Fruit fly (Drosophila melanogaster) whole organism, adult: ENCODE results near the gene Dhfr.

Source experiments
- CG11617 ChIP-seq: fragments of 200-800 bp; sonication (Bioruptor generic); optimal IDR thresholded peaks from 2 replicates; lab custom pipeline; 2017; ENCODE audit warnings: mild to moderate bottlenecking, missing biosample characterization, missing genetic modification reagents, missing genetic modification characterization
- CG12768 ChIP-seq: fragments of 200-800 bp; sonication (Bioruptor generic); optimal IDR thresholded peaks from 2 replicates; lab custom pipeline; 2017; ENCODE audit warnings: missing biosample characterization, missing genetic modification characterization, mild to moderate bottlenecking, moderate library complexity, missing genetic modification reagents
- CG14711 ChIP-seq: fragments of 200-800 bp; sonication (Bioruptor generic); optimal IDR thresholded peaks from 2 replicates; lab custom pipeline; 2018; ENCODE audit warnings: missing biosample characterization, mild to moderate bottlenecking, missing genetic modification characterization, moderate library complexity
- CG7101 ChIP-seq: fragments of 200-800 bp; sonication (Bioruptor generic); optimal IDR thresholded peaks from 2 replicates; lab custom pipeline; 2018; ENCODE audit warnings: missing biosample characterization, mild to moderate bottlenecking, missing genetic modification characterization, moderate library complexity
- Clk ChIP-seq: fragments of 200-800 bp; sonication (Bioruptor generic); optimal IDR thresholded peaks from 2 replicates; lab custom pipeline; 2017; ENCODE audit warnings: missing biosample characterization, missing genetic modification characterization
- Crg-1 ChIP-seq: fragments of 200-800 bp; sonication (Bioruptor generic); optimal IDR thresholded peaks from 2 replicates; lab custom pipeline; 2016; ENCODE audit warnings: missing biosample characterization, missing genetic modification characterization
- Hr96 ChIP-seq: fragments of 200-800 bp; sonication (Bioruptor generic); optimal IDR thresholded peaks from 2 replicates; lab custom pipeline; 2016; ENCODE audit warnings: missing biosample characterization, missing genetic modification characterization
- Mnt ChIP-seq: fragments of 200-800 bp; sonication (Bioruptor generic); optimal IDR thresholded peaks from 2 replicates; lab custom pipeline; 2016; ENCODE audit warnings: missing biosample characterization, mild to moderate bottlenecking, missing genetic modification characterization
- bab1 ChIP-seq: fragments of 200-800 bp; sonication (Bioruptor generic); optimal IDR thresholded peaks from 3 replicates; lab custom pipeline; 2019; ENCODE audit warnings: missing biosample characterization, mild to moderate bottlenecking, missing genetic modification characterization, moderate library complexity
- kay ChIP-seq: fragments of 200-800 bp; sonication (Bioruptor generic); peaks from one replicate; lab custom pipeline; 2016; ENCODE audit warnings: missing biosample characterization, missing genetic modification characterization, borderline replicate concordance
- tj ChIP-seq: fragments of 200-800 bp; sonication (Bioruptor generic); optimal IDR thresholded peaks from 3 replicates; lab custom pipeline; 2017; ENCODE audit warnings: missing biosample characterization, mild to moderate bottlenecking, missing genetic modification characterization, moderate library complexity

DNA sequence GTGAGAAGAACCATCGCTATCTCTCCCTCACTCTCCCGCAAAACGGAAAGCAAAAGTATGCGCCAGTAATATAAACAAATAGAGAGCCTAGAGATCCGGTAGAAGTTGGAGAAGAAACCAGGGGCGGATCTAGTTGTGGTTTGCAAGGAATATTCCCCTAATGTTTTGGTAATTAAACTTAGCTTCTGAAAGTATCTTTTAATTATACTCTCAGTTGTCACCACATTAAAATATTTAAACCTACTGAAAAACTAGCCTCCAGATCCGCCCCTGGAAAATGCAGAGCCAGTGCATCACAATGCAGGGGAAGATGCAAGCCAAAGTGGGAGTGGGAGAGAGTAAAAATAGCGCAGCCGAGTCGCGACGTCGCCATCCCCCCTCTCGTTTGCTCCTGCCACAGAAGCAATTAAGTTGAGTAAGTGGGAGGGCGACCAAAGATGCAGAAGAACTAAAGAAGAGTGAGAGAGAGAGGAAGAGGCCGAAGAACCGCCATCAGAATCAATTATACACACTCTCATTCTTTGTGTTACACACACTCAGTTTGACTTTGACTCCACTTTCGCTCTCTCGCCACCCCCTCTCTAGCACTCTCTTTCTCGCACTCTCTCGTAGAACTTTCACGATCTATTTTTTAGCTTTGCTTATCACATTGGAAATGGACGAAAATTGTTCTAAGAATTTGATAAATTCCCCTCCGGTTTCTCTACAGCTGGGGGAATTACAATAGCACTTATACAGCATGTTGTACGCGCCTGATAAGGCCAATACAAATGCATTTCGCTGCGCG is 31.6 kb upstream of the Dhfr start:
- TF ChIP-seq bab1 (GFP tag; lab: Kevin White, UChicago): peak; percentile 94
- TF ChIP-seq Clk (GFP tag; lab: Kevin White, UChicago): peak; percentile 91
- peak; percentile 93 for TF ChIP-seq CG14711 (tag; lab: Kevin White, UChicago)
- TF ChIP-seq CG11617 (GFP tag; lab: Kevin White, UChicago): peak; percentile 83
- peak; percentile 88 for TF ChIP-seq Hr96 (GFP tag; lab: Kevin White, UChicago)
- TF ChIP-seq Mnt: peak; percentile 74
- TF ChIP-seq CG12768 (GFP tag; lab: Kevin White, UChicago): peak; percentile 90
- TF ChIP-seq kay (GFP tag; lab: Kevin White, UChicago): peak; percentile 95
- TF ChIP-seq CG7101 (tag; lab: Kevin White, UChicago): peak; percentile 97
- no peak for TF ChIP-seq tj (GFP tag; lab: Kevin White, UChicago)
- peak; percentile 86 for TF ChIP-seq Crg-1 (GFP tag; lab: Kevin White, UChicago)
